Fruit fly (Drosophila melanogaster): Measurements from ENCODE around the gene Pvf1.

DNA sequence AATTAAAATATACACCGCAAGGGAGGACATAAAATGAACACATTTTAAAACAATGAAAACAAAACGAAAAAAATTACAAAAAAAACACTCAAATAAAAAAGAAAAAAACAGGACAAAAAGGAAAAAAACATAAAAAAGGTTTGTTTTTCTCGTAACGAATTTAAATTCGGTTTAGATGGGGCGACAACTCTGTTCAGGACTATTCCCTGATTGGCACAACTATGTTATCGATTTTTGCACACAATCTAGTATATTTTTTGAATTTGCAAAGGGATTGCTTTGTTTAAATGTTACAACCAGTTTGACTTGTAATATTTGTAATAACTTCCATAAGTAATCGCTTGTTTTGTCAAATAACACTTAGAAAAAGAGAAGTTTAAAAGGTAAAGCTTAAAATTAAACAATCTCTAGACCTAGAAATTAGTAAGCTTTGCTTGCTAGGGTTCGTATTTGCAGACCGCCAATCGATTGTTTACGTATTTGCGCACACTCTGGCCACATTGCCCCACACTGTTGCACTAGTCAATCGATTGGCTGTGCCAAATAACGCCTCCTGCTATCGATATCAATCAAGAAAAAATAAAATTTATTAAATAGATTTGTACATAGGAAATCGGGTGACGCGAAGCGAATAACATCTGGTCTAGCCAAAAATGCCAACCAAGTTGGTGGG, 51.7 kb downstream of the Pvf1 start, which contains the start of gene CG7332:
- no peak for TF ChIP-seq Sin3A (optimal IDR thresholded peaks at IDR 0.05)
- TF ChIP-seq psq (optimal IDR thresholded peaks at IDR 0.05): no peak
